Fruit fly (Drosophila melanogaster) whole organism, embryonic: ENCODE measurements around the gene sqh.

ENCODE experiments used
- C15 ChIP-seq: fragments of 200-800 bp; sonication (Bioruptor generic); IDR thresholded peaks from 3 replicates; pipeline ENCODE4 v1.3.6; 2022; ENCODE audit warnings: missing biosample characterization, missing genetic modification characterization
- CG10267 ChIP-seq: fragments of 200-800 bp; sonication (Bioruptor generic); optimal IDR thresholded peaks from 2 replicates; lab custom pipeline; 2018; ENCODE audit warnings: missing biosample characterization, mild to moderate bottlenecking, missing genetic modification characterization, moderate library complexity
- CG10431 ChIP-seq: fragments of 200-800 bp; sonication (Bioruptor generic); optimal IDR thresholded peaks from 3 replicates; lab custom pipeline; 2018; ENCODE audit warnings: missing biosample characterization, mild to moderate bottlenecking, missing genetic modification characterization
- CG11085 ChIP-seq: fragments of 200-800 bp; sonication (Bioruptor generic); IDR thresholded peaks from 2 replicates; pipeline ENCODE4 v1.3.6; 2022; ENCODE audit warnings: missing biosample characterization, missing genetic modification characterization
- CG11504 ChIP-seq: fragments of 200-800 bp; sonication (Bioruptor generic); optimal IDR thresholded peaks from 3 replicates; lab custom pipeline; 2019; ENCODE audit warnings: missing biosample characterization, mild to moderate bottlenecking, missing genetic modification characterization, moderate library complexity
- CG13296 ChIP-seq: fragments of 200-800 bp; sonication (Bioruptor generic); optimal IDR thresholded peaks from 3 replicates; lab custom pipeline; 2018; ENCODE audit warnings: missing biosample characterization, mild to moderate bottlenecking, missing genetic modification characterization
- CG1602 ChIP-seq: fragments of 200-800 bp; sonication (Bioruptor generic); optimal IDR thresholded peaks from 3 replicates; lab custom pipeline; 2016; ENCODE audit warnings: missing biosample characterization, missing genetic modification characterization
- CG1603 ChIP-seq: fragments of 200-800 bp; sonication (Bioruptor generic); optimal IDR thresholded peaks from 2 replicates; lab custom pipeline; 2019; ENCODE audit warnings: missing biosample characterization, mild to moderate bottlenecking, missing genetic modification characterization, moderate library complexity
- CG17385 ChIP-seq: fragments of 200-800 bp; sonication (Bioruptor generic); optimal IDR thresholded peaks from 3 replicates; lab custom pipeline; 2018; ENCODE audit warnings: missing biosample characterization, mild to moderate bottlenecking, missing genetic modification characterization
- CG17568 ChIP-seq: fragments of 200-800 bp; sonication (Bioruptor generic); optimal IDR thresholded peaks from 2 replicates; lab custom pipeline; 2018; ENCODE audit warnings: missing biosample characterization, mild to moderate bottlenecking, missing genetic modification characterization, moderate library complexity
- CG18011 ChIP-seq: fragments of 200-800 bp; sonication (Bioruptor generic); optimal IDR thresholded peaks from 2 replicates; lab custom pipeline; 2017; ENCODE audit warnings: missing biosample characterization, missing genetic modification characterization, mild to moderate bottlenecking, moderate library complexity, missing genotype
- CG18262 ChIP-seq: fragments of 200-800 bp; optimal IDR thresholded peaks from 3 replicates; lab custom pipeline; 2019; ENCODE audit warnings: missing biosample characterization, mild to moderate bottlenecking, missing genetic modification characterization, moderate library complexity
- CG3163 ChIP-seq: fragments of 200-800 bp; sonication (Bioruptor generic); optimal IDR thresholded peaks from 3 replicates; lab custom pipeline; 2016; ENCODE audit warnings: missing biosample characterization, missing genetic modification characterization
- CG4617 ChIP-seq: fragments of 200-800 bp; sonication (Bioruptor generic); optimal IDR thresholded peaks from 3 replicates; lab custom pipeline; 2016; ENCODE audit warnings: missing biosample characterization, missing genetic modification characterization, borderline replicate concordance
- CG7786 ChIP-seq: fragments of 200-800 bp; sonication (Bioruptor generic); optimal IDR thresholded peaks from 2 replicates; lab custom pipeline; 2016; ENCODE audit warnings: missing biosample characterization, missing genetic modification characterization
- CG8944 ChIP-seq: fragments of 200-800 bp; sonication (Bioruptor generic); optimal IDR thresholded peaks from 3 replicates; lab custom pipeline; 2016; ENCODE audit warnings: missing biosample characterization, missing genetic modification characterization
- CG9609 ChIP-seq: fragments of 200-800 bp; sonication (Bioruptor generic); optimal IDR thresholded peaks from 3 replicates; lab custom pipeline; 2016; ENCODE audit warnings: missing biosample characterization, missing genetic modification characterization
- CG9817 ChIP-seq: fragments of 200-800 bp; sonication (Bioruptor generic); optimal IDR thresholded peaks from 2 replicates; lab custom pipeline; 2018; ENCODE audit warnings: missing biosample characterization, mild to moderate bottlenecking, missing genetic modification characterization, moderate library complexity
- CG9876 ChIP-seq: fragments of 200-800 bp; sonication (Bioruptor generic); optimal IDR thresholded peaks from 2 replicates; lab custom pipeline; 2016; ENCODE audit warnings: missing biosample characterization, missing genetic modification characterization
- D19A ChIP-seq: fragments of 200-800 bp; optimal IDR thresholded peaks from 3 replicates; lab custom pipeline; 2019; ENCODE audit warnings: missing biosample characterization, mild to moderate bottlenecking, missing genetic modification characterization, moderate library complexity
- E2f1 ChIP-seq: fragments of 200-800 bp; sonication (Bioruptor generic); IDR thresholded peaks from 2 replicates; pipeline ENCODE4 v1.3.6; 2022; ENCODE audit warnings: missing biosample characterization, missing genetic modification characterization
- HHEX ChIP-seq: fragments of 200-800 bp; sonication (Bioruptor generic); optimal IDR thresholded peaks from 3 replicates; lab custom pipeline; 2017; ENCODE audit warnings: missing biosample characterization, mild to moderate bottlenecking, missing genetic modification characterization, missing genetic modification reagents
- Hey ChIP-seq: fragments of 200-800 bp; sonication (Bioruptor generic); optimal IDR thresholded peaks from 3 replicates; lab custom pipeline; 2018; ENCODE audit warnings: missing biosample characterization, mild to moderate bottlenecking, missing genetic modification characterization
- Hmx ChIP-seq: fragments of 200-800 bp; sonication (Bioruptor generic); optimal IDR thresholded peaks from 2 replicates; lab custom pipeline; 2016; ENCODE audit warnings: missing biosample characterization, missing genetic modification characterization
- Hr51 ChIP-seq, 2 experiments: fragments of 200-800 bp; sonication (Bioruptor generic); optimal IDR thresholded peaks; 2 replicates in 1 of 2; 3 replicates in 1 of 2; lab custom pipeline; 2016 to 2018; ENCODE audit warnings: missing biosample characterization in 2 of 2, missing genetic modification characterization in 2 of 2, mild to moderate bottlenecking in 1 of 2, moderate library complexity in 1 of 2
- Hsf ChIP-seq: fragments of 200-800 bp; sonication (Bioruptor generic); optimal IDR thresholded peaks from 3 replicates; lab custom pipeline; 2016; ENCODE audit warnings: missing biosample characterization, missing genetic modification characterization
- Lhr ChIP-seq: fragments of 200-800 bp; sonication (Bioruptor generic); optimal IDR thresholded peaks from 3 replicates; lab custom pipeline; 2017; ENCODE audit warnings: mild to moderate bottlenecking, missing biosample characterization, missing genetic modification reagents, missing genetic modification characterization
- Max ChIP-seq: fragments of 200-800 bp; sonication (Bioruptor generic); optimal IDR thresholded peaks from 2 replicates; lab custom pipeline; 2016; ENCODE audit warnings: missing biosample characterization, mild to moderate bottlenecking, missing genetic modification characterization
- NFAT ChIP-seq: fragments of 200-800 bp; sonication (Bioruptor generic); IDR thresholded peaks from 2 replicates; pipeline ENCODE4 v1.3.6; 2022; ENCODE audit warnings: missing biosample characterization, missing genetic modification characterization
- Rfx ChIP-seq: fragments of 200-800 bp; sonication (Bioruptor generic); IDR thresholded peaks from 2 replicates; pipeline ENCODE4 v1.3.6; 2022; ENCODE audit warnings: missing biosample characterization, missing genetic modification characterization
- Sin3A ChIP-seq: fragments of >200 bp; optimal IDR thresholded peaks from 2 replicates; lab custom pipeline; 2018
- Stat92E ChIP-seq, 3 experiments: fragments of >200 bp in 2 of 3; fragments of 200-800 bp in 1 of 3; sonication (Bioruptor generic) in 1 of 3; optimal IDR thresholded peaks; 2 replicates each; lab custom pipeline; 2017 to 2019; ENCODE audit warnings: missing biosample characterization in 3 of 3, missing genetic modification characterization in 3 of 3, mild to moderate bottlenecking in 1 of 3, moderate library complexity in 1 of 3
- aop ChIP-seq: fragments of 200-800 bp; sonication (Bioruptor generic); IDR thresholded peaks from 2 replicates; pipeline ENCODE4 v1.3.6; 2022; ENCODE audit warnings: missing biosample characterization, missing genetic modification characterization
- bcd ChIP-seq: fragments of 200-800 bp; sonication (Bioruptor generic); optimal IDR thresholded peaks from 2 replicates; lab custom pipeline; 2017; ENCODE audit warnings: missing biosample characterization, mild to moderate bottlenecking, missing genetic modification characterization
- bsh ChIP-seq, 2 experiments: fragments of 200-800 bp; sonication (Bioruptor generic); optimal IDR thresholded peaks; 2 replicates each; lab custom pipeline; 2017 to 2018; ENCODE audit warnings: mild to moderate bottlenecking in 2 of 2, missing biosample characterization in 2 of 2, missing genetic modification characterization in 2 of 2, moderate library complexity in 1 of 2
- disco-r ChIP-seq: fragments of 200-800 bp; sonication (Bioruptor generic); optimal IDR thresholded peaks from 2 replicates; lab custom pipeline; 2016; ENCODE audit warnings: missing biosample characterization, missing genetic modification characterization
- dmrt11E ChIP-seq: fragments of 200-800 bp; sonication (Bioruptor generic); optimal IDR thresholded peaks from 3 replicates; lab custom pipeline; 2018; ENCODE audit warnings: missing biosample characterization, mild to moderate bottlenecking, missing genetic modification characterization, moderate library complexity
- lola ChIP-seq, 3 experiments: fragments of >200 bp in 2 of 3; fragments of 200-800 bp in 1 of 3; sonication (Bioruptor generic) in 1 of 3; optimal IDR thresholded peaks; 2 replicates each; lab custom pipeline; 2017 to 2019; ENCODE audit warnings: missing biosample characterization in 3 of 3, missing genetic modification characterization in 3 of 3, mild to moderate bottlenecking in 1 of 3, moderate library complexity in 1 of 3
- lov ChIP-seq, 2 experiments: fragments of 200-800 bp in 1 of 2; fragments of >200 bp in 1 of 2; sonication (Bioruptor generic) in 1 of 2; IDR thresholded peaks in 1 of 2; optimal IDR thresholded peaks in 1 of 2; 2 replicates in 1 of 2; 3 replicates in 1 of 2; pipeline versions ENCODE4 v1.3.6 to Lab custom; 2017 to 2022; ENCODE audit warnings: missing biosample characterization in 1 of 2, missing genetic modification characterization in 1 of 2
- maf-S ChIP-seq: fragments of 200-800 bp; sonication (Bioruptor generic); optimal IDR thresholded peaks from 2 replicates; lab custom pipeline; 2016; ENCODE audit warnings: missing biosample characterization, missing genetic modification characterization
- onecut ChIP-seq: fragments of 200-800 bp; sonication (Bioruptor generic); IDR thresholded peaks from 2 replicates; pipeline ENCODE4 v1.3.6; 2022; ENCODE audit warnings: missing biosample characterization, missing genetic modification characterization
- phol ChIP-seq: fragments of 200-800 bp; sonication (Bioruptor generic); optimal IDR thresholded peaks from 3 replicates; lab custom pipeline; 2018; ENCODE audit warnings: missing biosample characterization, mild to moderate bottlenecking, missing genetic modification characterization, moderate library complexity
- salm ChIP-seq: fragments of 200-800 bp; sonication (Bioruptor generic); optimal IDR thresholded peaks from 2 replicates; lab custom pipeline; 2018; ENCODE audit warnings: missing biosample characterization, mild to moderate bottlenecking, missing genetic modification characterization
- schlank ChIP-seq: fragments of 200-800 bp; sonication (Bioruptor generic); optimal IDR thresholded peaks from 2 replicates; lab custom pipeline; 2018; ENCODE audit warnings: missing biosample characterization, mild to moderate bottlenecking, missing genetic modification characterization
- sima ChIP-seq: fragments of 200-800 bp; sonication (Bioruptor generic); optimal IDR thresholded peaks from 2 replicates; lab custom pipeline; 2016; ENCODE audit warnings: missing biosample characterization, missing genetic modification characterization
- slp2 ChIP-seq: fragments of 200-800 bp; sonication (Bioruptor generic); optimal IDR thresholded peaks from 2 replicates; lab custom pipeline; 2016; ENCODE audit warnings: missing biosample characterization, missing genetic modification characterization
- stwl ChIP-seq: fragments of 200-800 bp; sonication (Bioruptor generic); optimal IDR thresholded peaks from 3 replicates; lab custom pipeline; 2018; ENCODE audit warnings: missing biosample characterization, mild to moderate bottlenecking, missing genetic modification characterization, moderate library complexity
- wdn ChIP-seq: fragments of 200-800 bp; sonication (Bioruptor generic); IDR thresholded peaks from 2 replicates; pipeline ENCODE4 v1.3.6; 2022; ENCODE audit warnings: missing biosample characterization, missing genetic modification characterization
- zen2 ChIP-seq: fragments of 200-800 bp; sonication (Bioruptor generic); IDR thresholded peaks from 3 replicates; pipeline ENCODE4 v1.3.6; 2022; ENCODE audit warnings: missing biosample characterization, missing genetic modification characterization; ENCODE audit not compliant: partially characterized antibody

Gene sqh

dm6 chrX:6255414-6255915, 30.5 kb upstream of the sqh start, which contains the start of the genes Rbcn-3A and Spx (continued):
- TF ChIP-seq Hr51 (GFP tag; optimal IDR thresholded peaks at IDR 0.05; lab: Kevin White, UChicago), result peak in 1 of 2 experiments; percentile 35
- peak; percentile 51 for TF ChIP-seq stwl
- TF ChIP-seq E2f1 (GFP tag; lab: Robert Waterston, UW), result no peak
- no peak for TF ChIP-seq CG3163
- peak; percentile 50 for TF ChIP-seq dmrt11E (tag; lab: Kevin White, UChicago)
- TF ChIP-seq CG8944 (GFP tag; lab: Kevin White, UChicago), result no peak
- TF ChIP-seq CG10431 (GFP tag; lab: Kevin White, UChicago), result no peak
- no peak for TF ChIP-seq Hsf (GFP tag; lab: Kevin White, UChicago)
- no peak for TF ChIP-seq slp2 (GFP tag; lab: Kevin White, UChicago)
- TF ChIP-seq wdn (GFP tag; lab: Robert Waterston, UW), result no peak
- no peak for TF ChIP-seq bcd (GFP tag; lab: Kevin White, UChicago)
- peak; percentile 19 for TF ChIP-seq CG13296 (GFP tag; lab: Kevin White, UChicago)
- TF ChIP-seq D19A (tag; lab: Kevin White, UChicago), result peak; percentile 21
- TF ChIP-seq CG11085 (GFP tag; lab: Robert Waterston, UW), result no peak
- TF ChIP-seq CG4617 (GFP tag; lab: Kevin White, UChicago), result no peak
- no peak for TF ChIP-seq disco-r (GFP tag; lab: Kevin White, UChicago)
- TF ChIP-seq aop (GFP tag; lab: Robert Waterston, UW), result no peak
- peak in 1 of 3 experiments; percentile 45 for TF ChIP-seq Stat92E (GFP tag; optimal IDR thresholded peaks at IDR 0.05; lab: Kevin White, UChicago)
- TF ChIP-seq Lhr (GFP tag; lab: Kevin White, UChicago), result peak; percentile 19
- TF ChIP-seq CG11504 (tag; lab: Kevin White, UChicago), result peak; percentile 24
- no peak for TF ChIP-seq CG17385 (GFP tag; lab: Kevin White, UChicago)
- peak; percentile 5 for TF ChIP-seq CG1602 (GFP tag; lab: Kevin White, UChicago)
- TF ChIP-seq sima (GFP tag; lab: Kevin White, UChicago), result no peak
- TF ChIP-seq lola (GFP tag; optimal IDR thresholded peaks at IDR 0.05; lab: Kevin White, UChicago), result peak in 1 of 3 experiments; percentile 32
- TF ChIP-seq Rfx, result no peak
- TF ChIP-seq CG7786, result no peak
- TF ChIP-seq CG9609 (GFP tag; lab: Kevin White, UChicago), result no peak
- TF ChIP-seq onecut (GFP tag; lab: Robert Waterston, UW), result no peak
- TF ChIP-seq maf-S, result no peak
- TF ChIP-seq HHEX (GFP tag; lab: Kevin White, UChicago), result no peak
- no peak for TF ChIP-seq NFAT (GFP tag; lab: Robert Waterston, UW)
- peak; percentile 64; the same call in 1 of the 3 replicates for TF ChIP-seq zen2
- TF ChIP-seq C15 (GFP tag; lab: Robert Waterston, UW), result no peak
- no peak for TF ChIP-seq CG9876 (GFP tag; lab: Kevin White, UChicago)
- TF ChIP-seq CG9817 (tag; lab: Kevin White, UChicago), result peak; percentile 8
- TF ChIP-seq Hey (tag; lab: Kevin White, UChicago), result no peak
- TF ChIP-seq salm (tag; lab: Kevin White, UChicago), result no peak
- no peak for TF ChIP-seq schlank
- TF ChIP-seq Hmx (GFP tag; lab: Kevin White, UChicago), result no peak
- no peak for TF ChIP-seq Sin3A (lab: Kevin White, UChicago)
- no peak for TF ChIP-seq Max
- TF ChIP-seq CG10267, result peak; percentile 39
- TF ChIP-seq CG18011 (GFP tag; lab: Kevin White, UChicago), result no peak
- peak; percentile 33 for TF ChIP-seq phol (tag; lab: Kevin White, UChicago)
- no peak for TF ChIP-seq CG17568
- TF ChIP-seq bsh (GFP tag; optimal IDR thresholded peaks at IDR 0.05; lab: Kevin White, UChicago), result no peak
- TF ChIP-seq CG1603 (tag; lab: Kevin White, UChicago), result peak; percentile 3
- TF ChIP-seq CG18262 (tag; lab: Kevin White, UChicago), result peak; percentile 38
- TF ChIP-seq lov (optimal IDR thresholded peaks at IDR 0.05; lab: Kevin White, UChicago), result no peak
- TF ChIP-seq lov (GFP tag; IDR thresholded peaks at IDR 0.05; lab: Robert Waterston, UW), result no peak
